Fruit fly (Drosophila melanogaster) whole organism, adult: ENCODE data around the gene miple2.

Source experiments
- CG33017 ChIP-seq: fragments of 200-800 bp; sonication (Bioruptor generic); optimal IDR thresholded peaks from 2 replicates; lab custom pipeline; 2018; ENCODE audit warnings: missing biosample characterization, mild to moderate bottlenecking, missing genetic modification characterization, moderate library complexity
- Mnt ChIP-seq: fragments of 200-800 bp; sonication (Bioruptor generic); optimal IDR thresholded peaks from 2 replicates; lab custom pipeline; 2016; ENCODE audit warnings: missing biosample characterization, mild to moderate bottlenecking, missing genetic modification characterization
- bab1 ChIP-seq: fragments of 200-800 bp; sonication (Bioruptor generic); optimal IDR thresholded peaks from 3 replicates; lab custom pipeline; 2019; ENCODE audit warnings: missing biosample characterization, mild to moderate bottlenecking, missing genetic modification characterization, moderate library complexity

- TF ChIP-seq bab1 (GFP tag; lab: Kevin White, UChicago) (no peak), CG33017 (tag; lab: Kevin White, UChicago) (no peak), Mnt (GFP tag; lab: Kevin White, UChicago) (no peak)
Measured at dm6 chr3L:320798-321197, 49.8 kb downstream of the miple2 start.
